Fruit fly (Drosophila melanogaster) whole organism, wandering third instar larva: ENCODE measurements around the gene CG33557.

ENCODE experiments used
- CG32264 ChIP-seq: fragments of 200-800 bp; sonication (Bioruptor generic); optimal IDR thresholded peaks from 2 replicates; lab custom pipeline; 2016; ENCODE audit warnings: missing biosample characterization, missing genetic modification characterization
- CG9705 ChIP-seq: fragments of 200-800 bp; sonication (Bioruptor generic); optimal IDR thresholded peaks from 2 replicates; lab custom pipeline; 2018; ENCODE audit warnings: missing biosample characterization, mild to moderate bottlenecking, missing genetic modification characterization
- CrebA ChIP-seq: fragments of 200-800 bp; sonication (Bioruptor generic); optimal IDR thresholded peaks from 2 replicates; lab custom pipeline; 2016; ENCODE audit warnings: missing biosample characterization, mild to moderate bottlenecking, missing genetic modification characterization, borderline replicate concordance
- Dfd ChIP-seq: fragments of >200 bp; optimal IDR thresholded peaks from 2 replicates; lab custom pipeline; 2017; ENCODE audit warnings: missing biosample characterization, missing genetic modification characterization
- Dif ChIP-seq: fragments of 200-275, 200-300 bp; sonication (Bioruptor generic); optimal IDR thresholded peaks from 2 replicates; lab custom pipeline; 2018; ENCODE audit warnings: missing biosample characterization, missing genetic modification characterization; ENCODE audit not compliant: partially characterized antibody
- GATAd ChIP-seq: sonication (Bioruptor generic); optimal IDR thresholded peaks from 2 replicates; lab custom pipeline; 2016; ENCODE audit warnings: missing biosample characterization, missing genetic modification characterization
- Hnf4 ChIP-seq: fragments of 200-800 bp; sonication (Bioruptor generic); optimal IDR thresholded peaks from 2 replicates; lab custom pipeline; 2016; ENCODE audit warnings: missing biosample characterization, mild to moderate bottlenecking, missing genetic modification characterization
- Hr83 ChIP-seq: fragments of 200-300 bp; sonication (Bioruptor generic); optimal IDR thresholded peaks from 2 replicates; lab custom pipeline; 2016; ENCODE audit warnings: missing biosample characterization, mild to moderate bottlenecking, missing genetic modification characterization, moderate library complexity; ENCODE audit not compliant: poor library complexity, severe bottlenecking
- Jra ChIP-seq: sonication (Bioruptor generic); optimal IDR thresholded peaks from 2 replicates; lab custom pipeline; 2016; ENCODE audit warnings: missing biosample characterization, missing genetic modification characterization
- Mio ChIP-seq: sonication (Bioruptor generic); optimal IDR thresholded peaks from 2 replicates; lab custom pipeline; 2016; ENCODE audit warnings: missing biosample characterization, missing genetic modification characterization
- Myc ChIP-seq: fragments of >200 bp; optimal IDR thresholded peaks from 2 replicates; lab custom pipeline; 2017
- N ChIP-seq: fragments of >200 bp; optimal IDR thresholded peaks from 2 replicates; lab custom pipeline; 2018; ENCODE audit warnings: missing biosample characterization, missing external identifiers, missing genetic modification characterization
- OdsH ChIP-seq: fragments of 200-800 bp; sonication (Bioruptor generic); optimal IDR thresholded peaks from 2 replicates; lab custom pipeline; 2016; ENCODE audit warnings: missing biosample characterization, mild to moderate bottlenecking, missing genetic modification characterization
- Rel ChIP-seq, 2 experiments: fragments of 200-800 bp; sonication (Bioruptor generic) in 1 of 2; optimal IDR thresholded peaks; 2 replicates in 1 of 2; 3 replicates in 1 of 2; lab custom pipeline; 2016 to 2019; ENCODE audit warnings: mild to moderate bottlenecking in 2 of 2, missing biosample characterization in 2 of 2, missing genetic modification characterization in 2 of 2, moderate library complexity in 1 of 2
- Vsx2 ChIP-seq: fragments of 200-300, 225-300 bp; sonication (Bioruptor generic); optimal IDR thresholded peaks from 2 replicates; lab custom pipeline; 2018; ENCODE audit warnings: missing biosample characterization, missing genetic modification characterization; ENCODE audit not compliant: partially characterized antibody
- br ChIP-seq: fragments of 200-800 bp; sonication (Bioruptor generic); optimal IDR thresholded peaks from 2 replicates; lab custom pipeline; 2016; ENCODE audit warnings: missing biosample characterization, missing genetic modification characterization
- brk ChIP-seq: fragments of 200-800 bp; sonication (Bioruptor generic); optimal IDR thresholded peaks from 2 replicates; lab custom pipeline; 2016; ENCODE audit warnings: missing biosample characterization, mild to moderate bottlenecking, missing genetic modification characterization
- dl ChIP-seq, 2 experiments: fragments of 175-275, 200-275 bp in 1 of 2; fragments of 200-275 bp in 1 of 2; sonication (Bioruptor generic); optimal IDR thresholded peaks; lab custom pipeline; 2018; ENCODE audit warnings: mild to moderate bottlenecking in 2 of 2, missing biosample characterization in 2 of 2, missing genetic modification characterization in 2 of 2, moderate library complexity in 2 of 2; ENCODE audit not compliant: partially characterized antibody in 2 of 2, insufficient read depth in 1 of 2
- dsf ChIP-seq: sonication (Bioruptor generic); optimal IDR thresholded peaks from 2 replicates; lab custom pipeline; 2016; ENCODE audit warnings: missing biosample characterization, missing genetic modification characterization, borderline replicate concordance
- ey ChIP-seq: fragments of 200-800 bp; sonication (Bioruptor generic); optimal IDR thresholded peaks from 2 replicates; lab custom pipeline; 2016; ENCODE audit warnings: missing biosample characterization, missing genetic modification characterization
- fru ChIP-seq: fragments of 200-800 bp; sonication (Bioruptor generic); optimal IDR thresholded peaks from 3 replicates; lab custom pipeline; 2016; ENCODE audit warnings: missing biosample characterization, mild to moderate bottlenecking, missing genetic modification characterization
- h ChIP-seq: fragments of 200-800 bp; sonication (Bioruptor generic); optimal IDR thresholded peaks from 3 replicates; lab custom pipeline; 2016; ENCODE audit warnings: missing biosample characterization, mild to moderate bottlenecking, missing genetic modification characterization
- jim ChIP-seq: fragments of 175-275, 200-325 bp; sonication (Bioruptor generic); optimal IDR thresholded peaks from 2 replicates; lab custom pipeline; 2016; ENCODE audit warnings: missing biosample characterization, mild to moderate bottlenecking, missing genetic modification characterization
- lola ChIP-seq: fragments of >200 bp; optimal IDR thresholded peaks from 2 replicates; lab custom pipeline; 2017; ENCODE audit warnings: missing biosample characterization, missing genetic modification characterization
- psq ChIP-seq: fragments of 200-800 bp; sonication (Bioruptor generic); optimal IDR thresholded peaks from 3 replicates; lab custom pipeline; 2017; ENCODE audit warnings: missing biosample characterization, mild to moderate bottlenecking, missing genetic modification characterization, moderate library complexity
- sage ChIP-seq: fragments of 200-800 bp; sonication (Bioruptor generic); optimal IDR thresholded peaks from 2 replicates; lab custom pipeline; 2016; ENCODE audit warnings: missing biosample characterization, mild to moderate bottlenecking, missing genetic modification characterization
- sv ChIP-seq: fragments of 200-800 bp; sonication (Bioruptor generic); optimal IDR thresholded peaks from 3 replicates; lab custom pipeline; 2016; ENCODE audit warnings: missing biosample characterization, missing genetic modification characterization
- tai ChIP-seq: sonication (Bioruptor generic); optimal IDR thresholded peaks from 2 replicates; lab custom pipeline; 2016; ENCODE audit warnings: missing biosample characterization, missing genetic modification characterization
- woc ChIP-seq: sonication (Bioruptor generic); optimal IDR thresholded peaks from 2 replicates; lab custom pipeline; 2016; ENCODE audit warnings: missing biosample characterization, mild to moderate bottlenecking, missing genetic modification characterization

Gene CG33557

dm6 chrX:10014738-10015703, 6.0 kb downstream of the CG33557 start:
- TF ChIP-seq sv (GFP tag; lab: Kevin White, UChicago) = no peak
- TF ChIP-seq CrebA (GFP tag; lab: Kevin White, UChicago) = no peak
- no peak for TF ChIP-seq psq
- no peak for TF ChIP-seq fru
- TF ChIP-seq CG32264 = no peak
- no peak for TF ChIP-seq Vsx2
- TF ChIP-seq N (GFP tag; lab: Kevin White, UChicago) = no peak
- TF ChIP-seq Dfd (GFP tag; lab: Kevin White, UChicago) = no peak
- TF ChIP-seq ey = no peak

DNA sequence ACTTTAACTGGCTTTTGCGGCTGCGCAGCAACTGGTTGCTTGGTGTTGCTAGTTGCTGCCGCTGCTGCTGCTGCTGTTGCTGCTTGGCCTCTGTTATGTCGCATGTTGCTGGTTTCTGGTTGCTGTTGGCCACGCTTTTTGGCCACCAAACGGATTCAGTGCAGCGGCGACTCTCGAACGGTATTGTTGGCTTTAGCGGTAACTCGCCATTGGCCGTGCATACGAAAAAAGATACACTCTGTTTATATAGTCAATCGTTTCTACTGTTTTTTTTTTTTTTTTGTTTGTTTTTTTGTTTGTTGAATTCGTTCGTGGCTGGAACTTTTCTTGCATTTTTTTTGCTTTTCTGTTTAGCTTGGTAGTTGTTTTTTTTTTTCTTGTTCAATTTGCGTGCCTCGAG, 7.7 kb downstream of the CG33557 start, which contains the start of gene Cht6:
Gene Cht6 (plus strand): TSS at position 122 of the 400 bp plus-strand sequence.
- TF ChIP-seq lola (GFP tag; lab: Kevin White, UChicago) = no peak
- peak; percentile 39 for TF ChIP-seq fru
- TF ChIP-seq, all 38 proteins: peak for 1

dm6 chrX:10020857-10021256, 11.8 kb downstream of the CG33557 start:
- TF ChIP-seq h (GFP tag; lab: Kevin White, UChicago) (no peak), dsf (GFP tag; lab: Kevin White, UChicago) (no peak), br (GFP tag; lab: Kevin White, UChicago) (no peak), ey (no peak), Hr83 (GFP tag; lab: Kevin White, UChicago) (no peak)

dm6 chrX:10021809-10022208, 12.8 kb downstream of the CG33557 start:
- TF ChIP-seq Rel (GFP tag; optimal IDR thresholded peaks at IDR 0.05; lab: Kevin White, UChicago) (peak; percentile 5), Rel (tag; optimal IDR thresholded peaks at IDR 0.05; lab: Kevin White, UChicago) (no peak), tai (GFP tag; lab: Kevin White, UChicago) (no peak), Vsx2 (peak; percentile 24)

DNA sequence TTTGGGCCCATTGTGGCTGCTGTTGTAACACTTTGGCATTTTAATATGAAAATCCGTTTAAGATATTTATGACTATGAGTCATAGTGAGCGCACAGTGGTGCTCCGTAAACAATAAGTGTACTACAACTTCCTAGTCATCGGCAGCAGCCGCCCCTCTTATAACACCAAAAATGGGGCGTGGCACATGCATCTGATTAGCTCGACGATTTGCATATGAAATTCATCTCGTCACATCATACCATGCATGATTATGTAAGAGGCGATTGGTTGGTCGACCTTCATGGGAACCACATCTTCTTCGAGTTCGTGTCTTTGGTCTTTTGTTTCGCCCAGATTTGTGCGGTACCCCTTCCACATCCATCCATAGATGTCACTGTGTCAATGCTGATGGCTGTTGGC, 20.7 kb downstream of the CG33557 start:
- TF ChIP-seq brk (GFP tag; lab: Kevin White, UChicago) (no peak), OdsH (GFP tag; lab: Kevin White, UChicago) (no peak), Mio (no peak), Jra (GFP tag; lab: Kevin White, UChicago) (no peak), ey (no peak), GATAd (GFP tag; lab: Kevin White, UChicago) (no peak), CG9705 (GFP tag; lab: Kevin White, UChicago) (no peak), fru (no peak), CrebA (GFP tag; lab: Kevin White, UChicago) (no peak), dl (GFP tag; optimal IDR thresholded peaks at IDR 0.05; lab: Kevin White, UChicago; ENCODE audit: insufficient read depth in 1 of 2, partially characterized antibody in 2 of 2) (no peak), Hnf4 (GFP tag; lab: Kevin White, UChicago) (no peak), CG32264 (no peak), tai (GFP tag; lab: Kevin White, UChicago) (no peak), Hr83 (GFP tag; lab: Kevin White, UChicago) (no peak), woc (GFP tag; lab: Kevin White, UChicago) (no peak), jim (GFP tag; lab: Kevin White, UChicago) (no peak), lola (GFP tag; lab: Kevin White, UChicago) (no peak)

- TF ChIP-seq ey (no peak), br (GFP tag; lab: Kevin White, UChicago) (no peak), woc (GFP tag; lab: Kevin White, UChicago) (no peak), Myc (lab: Kevin White, UChicago) (no peak), OdsH (GFP tag; lab: Kevin White, UChicago) (no peak), Rel (GFP tag; optimal IDR thresholded peaks at IDR 0.05; lab: Kevin White, UChicago) (no peak), Rel (tag; optimal IDR thresholded peaks at IDR 0.05; lab: Kevin White, UChicago) (no peak), Dif (GFP tag; lab: Kevin White, UChicago) (no peak), sage (GFP tag; lab: Kevin White, UChicago) (no peak)
These were observed 30.5 kb downstream of the CG33557 start for dm6 chrX:10039528-10039927.
